Worm (Caenorhabditis elegans) whole organism, L2 larva: ENCODE measurements around the gene pqn-63.

Source experiments
- R02D3.7 ChIP-seq: fragments of 150-350 bp; optimal IDR thresholded peaks from 2 replicates; lab custom pipeline; 2014; ENCODE audit warnings: missing biosample characterization, missing genetic modification characterization
- Y55F3AM.14 ChIP-seq: fragments of 200-800 bp; sonication (Bioruptor generic); optimal IDR thresholded peaks from 2 replicates; lab custom pipeline; 2018; ENCODE audit warnings: mild to moderate bottlenecking, missing genetic modification characterization, missing compliant biosample characterization
- ZK546.5 ChIP-seq: sonication (generic microtip); optimal IDR thresholded peaks from 2 replicates; lab custom pipeline; 2017; ENCODE audit warnings: missing biosample characterization, missing genetic modification characterization
- ama-1 ChIP-seq: fragments of 150-350 bp; optimal IDR thresholded peaks from 2 replicates; lab custom pipeline; 2018; ENCODE audit warnings: inconsistent platforms
- ceh-82 ChIP-seq: fragments of 150-350 bp; optimal IDR thresholded peaks from 2 replicates; lab custom pipeline; 2014; ENCODE audit warnings: missing biosample characterization, missing genetic modification characterization
- lin-13 ChIP-seq: fragments of 150-350 bp; optimal IDR thresholded peaks from 2 replicates; lab custom pipeline; 2014; ENCODE audit warnings: missing biosample characterization, missing genetic modification reagents, missing genetic modification characterization
- mdl-1 ChIP-seq, 2 experiments: fragments of 150-350 bp in 1 of 2; sonication (generic microtip) in 1 of 2; optimal IDR thresholded peaks; 2 replicates each; lab custom pipeline; 2017; ENCODE audit warnings: missing biosample characterization in 2 of 2, missing genetic modification characterization in 2 of 2
- nhr-12 ChIP-seq: fragments of 150-350 bp; optimal IDR thresholded peaks from 2 replicates; lab custom pipeline; 2014; ENCODE audit warnings: missing biosample characterization, missing genetic modification characterization
- nhr-21 ChIP-seq: fragments of 150-350 bp; optimal IDR thresholded peaks from 2 replicates; lab custom pipeline; 2014; ENCODE audit warnings: missing biosample characterization, missing genetic modification characterization
- nhr-237 ChIP-seq: fragments of 150-350 bp; optimal IDR thresholded peaks from 2 replicates; lab custom pipeline; 2014; ENCODE audit warnings: missing biosample characterization, missing genetic modification characterization
- nhr-77 ChIP-seq: fragments of 150-350 bp; optimal IDR thresholded peaks from 2 replicates; lab custom pipeline; 2014; ENCODE audit warnings: missing biosample characterization, missing genetic modification characterization
- snpc-4 ChIP-seq: fragments of 150-350 bp; optimal IDR thresholded peaks from 2 replicates; lab custom pipeline; 2014; ENCODE audit warnings: missing biosample characterization, missing genetic modification characterization
- unc-62 ChIP-seq: fragments of 150-350 bp; optimal IDR thresholded peaks from 2 replicates; lab custom pipeline; 2014; ENCODE audit warnings: missing biosample characterization, missing genetic modification reagents, missing genetic modification characterization
- ztf-11 ChIP-seq: sonication (generic microtip); optimal IDR thresholded peaks from 2 replicates; lab custom pipeline; 2017; ENCODE audit warnings: missing biosample characterization, missing genetic modification characterization

ce11 chrV:9621437-9621836 is 5.6 kb downstream of the pqn-63 start:
- TF ChIP-seq R02D3.7 (tag; lab: Kevin White, UChicago) (no peak), mdl-1 (tag; optimal IDR thresholded peaks at IDR 0.05; lab: Kevin White, UChicago) (no peak), ama-1 (lab: Kevin White, UChicago) (no peak), ZK546.5 (tag; lab: Kevin White, UChicago) (no peak), nhr-12 (tag; lab: Kevin White, UChicago) (no peak), unc-62 (GFP tag; lab: Kevin White, UChicago) (no peak), ceh-82 (tag; lab: Kevin White, UChicago) (no peak), nhr-237 (tag; lab: Kevin White, UChicago) (no peak), ztf-11 (tag; lab: Kevin White, UChicago) (no peak), lin-13 (GFP tag; lab: Kevin White, UChicago) (no peak), nhr-21 (tag; lab: Kevin White, UChicago) (no peak), snpc-4 (tag; lab: Kevin White, UChicago) (no peak), Y55F3AM.14 (GFP tag; lab: Kevin White, UChicago) (no peak), nhr-77 (tag; lab: Kevin White, UChicago) (no peak)
